Fruit fly (Drosophila melanogaster): ENCODE results near the gene noi.
A peak's percentile ranks its signal among the peaks of the same experiment; 100 is the strongest.

noi gene

dm6 chr3R:5570635-5571436, 20.4 kb downstream of the noi start, which contains the start of gene CRMP (continued):
- TF ChIP-seq Dll (GFP tag; IDR thresholded peaks at IDR 0.05; ENCODE audit: partially characterized antibody): peak; percentile 49; the same call in 1 of the 4 replicates
- TF ChIP-seq tup (GFP tag; optimal IDR thresholded peaks at IDR 0.05): no peak
- peak; percentile 21 for TF ChIP-seq CG18262 (tag; optimal IDR thresholded peaks at IDR 0.05)
- peak; percentile 44 for TF ChIP-seq cg (GFP tag; optimal IDR thresholded peaks at IDR 0.05)
- TF ChIP-seq pho (GFP tag; optimal IDR thresholded peaks at IDR 0.05): no peak
- no peak for TF ChIP-seq Vsx1 (GFP tag; optimal IDR thresholded peaks at IDR 0.05)
- TF ChIP-seq CG34422 (GFP tag; IDR thresholded peaks at IDR 0.05): no peak
- TF ChIP-seq CG12659 (GFP tag; optimal IDR thresholded peaks at IDR 0.05): peak; percentile 25
- TF ChIP-seq kni (GFP tag; optimal IDR thresholded peaks at IDR 0.05): no peak
- peak; percentile 43; the same call in 1 of the 3 replicates for TF ChIP-seq Doc3 (GFP tag; IDR thresholded peaks at IDR 0.05; ENCODE audit: partially characterized antibody)
- TF ChIP-seq Pdp1 (GFP tag; optimal IDR thresholded peaks at IDR 0.05): peak in 1 of 2 experiments; percentile 61
- peak; percentile 69 for TF ChIP-seq YL-1 (GFP tag; optimal IDR thresholded peaks at IDR 0.05)
- no peak for TF ChIP-seq CTCF (GFP tag; optimal IDR thresholded peaks at IDR 0.05)
- no peak for TF ChIP-seq Gsc (GFP tag; IDR thresholded peaks at IDR 0.05)
- TF ChIP-seq crp (GFP tag; optimal IDR thresholded peaks at IDR 0.05): peak in 1 of 2 experiments; percentile 60
- 0 out of 2 replicates have a peak, but pooled peaks have one; percentile 5 for TF ChIP-seq CG17328 (GFP tag; IDR thresholded peaks at IDR 0.05)
- peak; percentile 89 for TF ChIP-seq CG32767 (GFP tag; IDR thresholded peaks at IDR 0.05)
- TF ChIP-seq zen2 (GFP tag; IDR thresholded peaks at IDR 0.05; ENCODE audit: partially characterized antibody): peak; percentile 24; the same call in 1 of the 3 replicates
- no peak for TF ChIP-seq CG15011 (GFP tag; optimal IDR thresholded peaks at IDR 0.05)
- no peak for TF ChIP-seq CG4424 (GFP tag; optimal IDR thresholded peaks at IDR 0.05)
- no peak for TF ChIP-seq D (optimal IDR thresholded peaks at IDR 0.05)
- no peak for TF ChIP-seq D (GFP tag; optimal IDR thresholded peaks at IDR 0.05)
- TF ChIP-seq CG12744 (GFP tag; optimal IDR thresholded peaks at IDR 0.05): no peak
- TF ChIP-seq CG2199 (GFP tag; IDR thresholded peaks at IDR 0.05): no peak
- no peak for TF ChIP-seq Xrp1 (GFP tag; IDR thresholded peaks at IDR 0.05)
- no peak for TF ChIP-seq D19A (tag; optimal IDR thresholded peaks at IDR 0.05)
- no peak for TF ChIP-seq CG12236 (GFP tag; optimal IDR thresholded peaks at IDR 0.05)
- peak; percentile 60 for TF ChIP-seq Myb (GFP tag; optimal IDR thresholded peaks at IDR 0.05)
- no peak for TF ChIP-seq CG31441 (GFP tag; IDR thresholded peaks at IDR 0.05)
- TF ChIP-seq Deaf1 (tag; optimal IDR thresholded peaks at IDR 0.05): peak; percentile 62
- no peak for TF ChIP-seq CG14965 (GFP tag; optimal IDR thresholded peaks at IDR 0.05; ENCODE audit: borderline replicate concordance)
- peak; percentile 40 for TF ChIP-seq CG6765 (GFP tag; optimal IDR thresholded peaks at IDR 0.05)
- TF ChIP-seq CG9817 (tag; optimal IDR thresholded peaks at IDR 0.05): no peak
- TF ChIP-seq odd (GFP tag; optimal IDR thresholded peaks at IDR 0.05): peak; percentile 31
- TF ChIP-seq insv (GFP tag; optimal IDR thresholded peaks at IDR 0.05): peak; percentile 48 to 90
- peak; percentile 54 for TF ChIP-seq hbn (GFP tag; IDR thresholded peaks at IDR 0.05; ENCODE audit: partially characterized antibody)
- peak; percentile 7 for TF ChIP-seq sens (GFP tag)
- no peak for TF ChIP-seq luna (GFP tag; optimal IDR thresholded peaks at IDR 0.05)
- TF ChIP-seq CG9797 (GFP tag; optimal IDR thresholded peaks at IDR 0.05): peak; percentile 34
- peak; percentile 15 for TF ChIP-seq CG8924 (tag; optimal IDR thresholded peaks at IDR 0.05)
- peak; percentile 43 for TF ChIP-seq CG34376 (GFP tag; optimal IDR thresholded peaks at IDR 0.05)
- peak; percentile 99 for TF ChIP-seq stwl (tag; optimal IDR thresholded peaks at IDR 0.05)
- TF ChIP-seq Asciz (GFP tag; optimal IDR thresholded peaks at IDR 0.05): peak; percentile 4
- peak; percentile 24 for TF ChIP-seq CG33557 (GFP tag; optimal IDR thresholded peaks at IDR 0.05)
- TF ChIP-seq Sry-β (GFP tag; optimal IDR thresholded peaks at IDR 0.05): no peak
- TF ChIP-seq caup (GFP tag; optimal IDR thresholded peaks at IDR 0.05; ENCODE audit: severe bottlenecking): no peak
- TF ChIP-seq Adf1 (GFP tag; IDR thresholded peaks at IDR 0.05): no peak
- TF ChIP-seq sqz (GFP tag; optimal IDR thresholded peaks at IDR 0.05): peak; percentile 62
- no peak for TF ChIP-seq kah (GFP tag; optimal IDR thresholded peaks at IDR 0.05)

Data from whole organism, embryonic.